Worm (Caenorhabditis elegans) whole organism, mixed stage, embryonic: ENCODE data around the gene ZK180.8.

Experiments
- M03D4.4 ChIP-seq: sonication (generic microtip); optimal IDR thresholded peaks from 2 replicates; lab custom pipeline; 2017; ENCODE audit warnings: mild to moderate bottlenecking, missing genetic modification characterization, missing compliant biosample characterization
- bed-3 ChIP-seq: fragments of 200-800 bp; sonication (Bioruptor generic); optimal IDR thresholded peaks from 3 replicates; lab custom pipeline; 2018; ENCODE audit warnings: mild to moderate bottlenecking, missing genetic modification characterization, moderate library complexity, missing compliant biosample characterization
- blmp-1 ChIP-seq: fragments of 150-350 bp; optimal IDR thresholded peaks from 2 replicates; lab custom pipeline; 2014; ENCODE audit warnings: missing biosample characterization, missing genetic modification characterization
- ceh-39 ChIP-seq: fragments of 150-350 bp; optimal IDR thresholded peaks from 2 replicates; lab custom pipeline; 2014; ENCODE audit warnings: missing biosample characterization, missing genetic modification characterization
- ceh-43 ChIP-seq: fragments of 200-800 bp; sonication (Bioruptor generic); optimal IDR thresholded peaks from 2 replicates; lab custom pipeline; 2018; ENCODE audit warnings: mild to moderate bottlenecking, missing genetic modification characterization, moderate library complexity, missing compliant biosample characterization
- ceh-83 ChIP-seq: fragments of 200-800 bp; sonication (Bioruptor generic); optimal IDR thresholded peaks from 2 replicates; lab custom pipeline; 2018; ENCODE audit warnings: mild to moderate bottlenecking, missing genetic modification characterization, missing compliant biosample characterization
- ces-1 ChIP-seq: fragments of 150-350 bp; optimal IDR thresholded peaks from 2 replicates; lab custom pipeline; 2014; ENCODE audit warnings: missing biosample characterization, missing genetic modification reagents, missing genetic modification characterization
- drap-1 ChIP-seq: fragments of 200-800 bp; sonication (Bioruptor generic); optimal IDR thresholded peaks from 3 replicates; lab custom pipeline; 2018; ENCODE audit warnings: mild to moderate bottlenecking, missing genetic modification characterization, missing compliant biosample characterization
- elt-1 ChIP-seq: sonication (generic microtip); optimal IDR thresholded peaks from 2 replicates; lab custom pipeline; 2017; ENCODE audit warnings: missing genetic modification characterization, mild to moderate bottlenecking, missing compliant biosample characterization, antibody characterized with exemption, moderate library complexity, borderline replicate concordance; ENCODE audit not compliant: insufficient read depth
- elt-3 ChIP-seq: fragments of 150-350 bp; optimal IDR thresholded peaks from 2 replicates; lab custom pipeline; 2014; ENCODE audit warnings: missing biosample characterization, missing genetic modification characterization
- flh-1 ChIP-seq: fragments of 200-800 bp; sonication (Bioruptor generic); optimal IDR thresholded peaks from 2 replicates; lab custom pipeline; 2018; ENCODE audit warnings: mild to moderate bottlenecking, missing genetic modification characterization, moderate library complexity, missing compliant biosample characterization
- ham-2 ChIP-seq: fragments of 200-800 bp; sonication (Bioruptor generic); optimal IDR thresholded peaks from 2 replicates; lab custom pipeline; 2018; ENCODE audit warnings: mild to moderate bottlenecking, missing genetic modification characterization, missing compliant biosample characterization
- hlh-1 ChIP-seq: fragments of 150-350 bp; optimal IDR thresholded peaks from 2 replicates; lab custom pipeline; 2014; ENCODE audit warnings: missing biosample characterization, missing genetic modification reagents, missing genetic modification characterization
- lin-32 ChIP-seq: fragments of 200-800 bp; sonication (Bioruptor generic); optimal IDR thresholded peaks from 2 replicates; lab custom pipeline; 2018; ENCODE audit warnings: mild to moderate bottlenecking, missing genetic modification characterization, missing compliant biosample characterization
- lsy-2 ChIP-seq: fragments of 150-350 bp; optimal IDR thresholded peaks from 2 replicates; lab custom pipeline; 2014; ENCODE audit warnings: missing biosample characterization, missing genetic modification characterization
- mab-5 ChIP-seq: fragments of 150-350 bp; optimal IDR thresholded peaks from 2 replicates; lab custom pipeline; 2014; ENCODE audit warnings: missing biosample characterization, missing genetic modification characterization
- mep-1 ChIP-seq: fragments of 150-350 bp; optimal IDR thresholded peaks from 2 replicates; lab custom pipeline; 2017; ENCODE audit warnings: missing biosample characterization, missing genetic modification reagents, missing genetic modification characterization, inconsistent platforms
- mls-2 ChIP-seq: sonication (generic microtip); optimal IDR thresholded peaks from 2 replicates; lab custom pipeline; 2016; ENCODE audit warnings: mild to moderate bottlenecking, missing genetic modification characterization, moderate library complexity, missing compliant biosample characterization
- nhr-12 ChIP-seq: fragments of 150-350 bp; optimal IDR thresholded peaks from 2 replicates; lab custom pipeline; 2014; ENCODE audit warnings: missing biosample characterization, missing genetic modification characterization
- nhr-2 ChIP-seq: fragments of 150-350 bp; optimal IDR thresholded peaks from 2 replicates; lab custom pipeline; 2014; ENCODE audit warnings: missing biosample characterization, missing genetic modification characterization
- nhr-237 ChIP-seq: fragments of 150-350 bp; optimal IDR thresholded peaks from 2 replicates; lab custom pipeline; 2014; ENCODE audit warnings: missing biosample characterization, missing genetic modification characterization
- nhr-28 ChIP-seq: fragments of 150-350 bp; optimal IDR thresholded peaks from 2 replicates; lab custom pipeline; 2014; ENCODE audit warnings: missing biosample characterization, missing genetic modification characterization
- pha-4 ChIP-seq: fragments of 150-350 bp; optimal IDR thresholded peaks from 2 replicates; lab custom pipeline; 2018; ENCODE audit warnings: missing biosample characterization, missing genetic modification reagents, missing genetic modification characterization
- sem-2 ChIP-seq: fragments of 200-800 bp; sonication (Bioruptor generic); optimal IDR thresholded peaks from 2 replicates; lab custom pipeline; 2018; ENCODE audit warnings: mild to moderate bottlenecking, missing genetic modification characterization, missing compliant biosample characterization
- snpc-4 ChIP-seq: fragments of 150-350 bp; optimal IDR thresholded peaks from 2 replicates; lab custom pipeline; 2014; ENCODE audit warnings: missing biosample characterization, missing genetic modification characterization
- sptf-1 ChIP-seq: sonication (generic microtip); optimal IDR thresholded peaks from 2 replicates; lab custom pipeline; 2017; ENCODE audit warnings: mild to moderate bottlenecking, missing genetic modification characterization, moderate library complexity, missing compliant biosample characterization
- tbx-8 ChIP-seq: fragments of 200-800 bp; sonication (Bioruptor generic); optimal IDR thresholded peaks from 2 replicates; lab custom pipeline; 2018; ENCODE audit warnings: mild to moderate bottlenecking, missing genetic modification characterization, moderate library complexity, missing compliant biosample characterization
- unc-120 ChIP-seq: sonication (generic microtip); optimal IDR thresholded peaks from 2 replicates; lab custom pipeline; 2017; ENCODE audit warnings: missing genetic modification characterization, missing compliant biosample characterization; ENCODE audit not compliant: poor library complexity, severe bottlenecking
- unc-39 ChIP-seq: fragments of 150-350 bp; optimal IDR thresholded peaks from 2 replicates; lab custom pipeline; 2014; ENCODE audit warnings: missing biosample characterization, missing genetic modification characterization
- unc-62 ChIP-seq: fragments of 150-350 bp; optimal IDR thresholded peaks from 2 replicates; lab custom pipeline; 2014; ENCODE audit warnings: missing biosample characterization, missing genetic modification reagents, missing genetic modification characterization
- zip-8 ChIP-seq: fragments of 150-350 bp; optimal IDR thresholded peaks from 2 replicates; lab custom pipeline; 2014; ENCODE audit warnings: missing biosample characterization, missing genetic modification characterization
- ztf-11 ChIP-seq: fragments of 150-350 bp; optimal IDR thresholded peaks from 2 replicates; lab custom pipeline; 2014; ENCODE audit warnings: missing biosample characterization, missing genetic modification characterization

The ZK180.8 gene

DNA sequence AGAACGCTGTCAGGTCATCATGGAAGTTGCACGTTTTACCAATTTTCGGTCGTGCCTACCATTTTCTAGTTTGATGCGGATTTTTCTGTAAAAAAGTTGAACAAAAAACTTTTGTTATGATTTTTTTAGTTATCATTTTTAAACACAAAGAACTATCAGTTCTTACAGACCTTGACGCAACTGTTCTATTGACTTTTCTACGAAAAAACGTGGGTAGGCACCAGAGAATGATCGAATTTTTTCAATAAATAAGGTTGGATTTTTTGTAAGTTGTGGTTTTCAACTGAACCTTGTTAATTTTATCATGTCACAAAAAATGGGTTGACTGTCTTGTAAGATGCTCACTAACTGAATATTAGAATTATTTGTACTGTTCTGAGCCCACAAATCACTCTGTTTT lies 32.9 kb downstream of the ZK180.8 start:
- no peak for TF ChIP-seq blmp-1 (tag; lab: Kevin White, UChicago)
- TF ChIP-seq unc-39: no peak
- TF ChIP-seq unc-62 (GFP tag; lab: Kevin White, UChicago): no peak
- TF ChIP-seq ceh-43: no peak
- no peak for TF ChIP-seq nhr-2
- no peak for TF ChIP-seq ham-2 (GFP tag; lab: Kevin White, UChicago)
- TF ChIP-seq ztf-11 (tag; lab: Kevin White, UChicago): no peak
- TF ChIP-seq nhr-12 (tag; lab: Kevin White, UChicago): no peak
- TF ChIP-seq nhr-28 (tag; lab: Kevin White, UChicago): no peak
- no peak for TF ChIP-seq elt-3 (tag; lab: Kevin White, UChicago)
- no peak for TF ChIP-seq sem-2
- TF ChIP-seq nhr-237: no peak
- no peak for TF ChIP-seq ceh-39
- TF ChIP-seq unc-120: no peak
- TF ChIP-seq elt-1 (tag; lab: Kevin White, UChicago): no peak
- no peak for TF ChIP-seq mab-5
- TF ChIP-seq zip-8 (tag; lab: Kevin White, UChicago): no peak
- no peak for TF ChIP-seq lin-32 (GFP tag; lab: Kevin White, UChicago)
- no peak for TF ChIP-seq flh-1 (GFP tag; lab: Kevin White, UChicago)
- TF ChIP-seq hlh-1 (tag; lab: Kevin White, UChicago): no peak
- TF ChIP-seq, all 35 proteins: peak for 0

- TF ChIP-seq lin-32 (GFP tag; lab: Kevin White, UChicago): no peak
- no peak for TF ChIP-seq nhr-12 (tag; lab: Kevin White, UChicago)
- no peak for TF ChIP-seq nhr-28 (tag; lab: Kevin White, UChicago)
- no peak for TF ChIP-seq sem-2
- no peak for TF ChIP-seq ces-1
- no peak for TF ChIP-seq pha-4 (tag; lab: Kevin White, UChicago)
- no peak for TF ChIP-seq ztf-11 (tag; lab: Kevin White, UChicago)
- peak; percentile 35 for TF ChIP-seq unc-120
- no peak for TF ChIP-seq lsy-2
- TF ChIP-seq snpc-4 (tag; lab: Kevin White, UChicago): no peak
- TF ChIP-seq mab-5: no peak
- TF ChIP-seq mep-1 (tag; lab: Kevin White, UChicago): peak; percentile 19
- TF ChIP-seq sptf-1 (tag; lab: Kevin White, UChicago): no peak
Observed at ce11 chrIV:4477009-4477471, 34.5 kb downstream of the ZK180.8 start, which contains the start of gene M01H9.3. Gene M01H9.3 (minus strand): TSS chrIV:4477059.

ce11 chrIV:4475362-4476086 lies 36.0 kb downstream of the ZK180.8 start:
- no peak for TF ChIP-seq ham-2 (GFP tag; lab: Kevin White, UChicago)

DNA sequence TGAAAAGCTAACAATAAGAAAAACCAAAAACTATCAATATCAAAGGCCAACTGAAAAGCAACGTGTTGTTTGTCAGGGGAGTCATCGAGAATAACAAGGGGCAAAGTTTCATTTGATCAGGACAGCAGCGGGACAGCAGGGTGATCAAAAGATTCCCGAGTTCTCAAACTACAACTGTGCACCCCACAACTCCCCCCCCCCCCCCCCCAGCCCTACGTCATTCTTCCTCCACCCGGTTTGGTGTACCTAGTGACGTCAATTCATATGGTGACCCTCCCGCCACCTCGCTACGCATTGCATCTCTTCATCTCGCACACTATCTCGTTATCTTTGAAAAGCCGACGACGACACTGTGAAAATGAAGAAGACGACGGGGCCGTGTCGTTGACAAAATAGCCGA lies 37.8 kb downstream of the ZK180.8 start:
- no peak for TF ChIP-seq lin-32 (GFP tag; lab: Kevin White, UChicago)
- no peak for TF ChIP-seq blmp-1 (tag; lab: Kevin White, UChicago)
- TF ChIP-seq ceh-83: no peak
- no peak for TF ChIP-seq M03D4.4 (tag; lab: Kevin White, UChicago)
- no peak for TF ChIP-seq nhr-12 (tag; lab: Kevin White, UChicago)

ce11 chrIV:4472418-4473173 lies 38.9 kb downstream of the ZK180.8 start:
- TF ChIP-seq nhr-28 (tag; lab: Kevin White, UChicago) (no peak), mep-1 (tag; lab: Kevin White, UChicago) (no peak), tbx-8 (no peak), snpc-4 (tag; lab: Kevin White, UChicago) (no peak), mls-2 (tag; lab: Kevin White, UChicago) (no peak), sptf-1 (tag; lab: Kevin White, UChicago) (no peak), ces-1 (no peak), drap-1 (no peak), nhr-12 (tag; lab: Kevin White, UChicago) (no peak), bed-3 (no peak), ceh-83 (no peak), M03D4.4 (tag; lab: Kevin White, UChicago) (no peak), ceh-39 (no peak), pha-4 (tag; lab: Kevin White, UChicago) (no peak)
